Fruit fly (Drosophila melanogaster) whole organism, embryonic: ENCODE measurements around the gene CG43245.

ENCODE experiments used
- CG10654 ChIP-seq: fragments of 200-800 bp; sonication (Bioruptor generic); optimal IDR thresholded peaks from 2 replicates; lab custom pipeline; 2016; ENCODE audit warnings: missing biosample characterization, missing genetic modification characterization
- CG10979 ChIP-seq: fragments of 200-800 bp; sonication (Bioruptor generic); optimal IDR thresholded peaks from 2 replicates; lab custom pipeline; 2018; ENCODE audit warnings: missing biosample characterization, mild to moderate bottlenecking, missing genetic modification characterization, moderate library complexity
- CG11085 ChIP-seq: fragments of 200-800 bp; sonication (Bioruptor generic); IDR thresholded peaks from 2 replicates; pipeline ENCODE4 v1.3.6; 2022; ENCODE audit warnings: missing biosample characterization, missing genetic modification characterization
- CG12155 ChIP-seq: fragments of 200-800 bp; sonication (Bioruptor generic); optimal IDR thresholded peaks from 3 replicates; lab custom pipeline; 2016; ENCODE audit warnings: missing biosample characterization, missing genetic modification characterization
- CG1233 ChIP-seq: fragments of 200-800 bp; sonication (Bioruptor generic); optimal IDR thresholded peaks from 4 replicates; lab custom pipeline; 2018; ENCODE audit warnings: missing biosample characterization, mild to moderate bottlenecking, missing genetic modification characterization
- CG14441 ChIP-seq: fragments of 200-800 bp; sonication (Bioruptor generic); IDR thresholded peaks from 2 replicates; pipeline ENCODE4 v1.3.6; 2022; ENCODE audit warnings: missing biosample characterization, missing genetic modification characterization
- CG16779 ChIP-seq: fragments of 200-800 bp; sonication (Bioruptor generic); IDR thresholded peaks from 2 replicates; pipeline ENCODE4 v1.3.6; 2022; ENCODE audit warnings: missing biosample characterization, missing genetic modification characterization
- CG2116 ChIP-seq: fragments of 200-800 bp; sonication (Bioruptor generic); optimal IDR thresholded peaks from 3 replicates; lab custom pipeline; 2018; ENCODE audit warnings: missing biosample characterization, mild to moderate bottlenecking, missing genetic modification characterization
- CG2202 ChIP-seq: fragments of 200-800 bp; sonication (Bioruptor generic); optimal IDR thresholded peaks from 2 replicates; lab custom pipeline; 2018; ENCODE audit warnings: missing biosample characterization, mild to moderate bottlenecking, missing genetic modification characterization
- CG32772 ChIP-seq: fragments of 200-800 bp; sonication (Bioruptor generic); IDR thresholded peaks from 2 replicates; pipeline ENCODE4 v1.3.6; 2022; ENCODE audit warnings: missing biosample characterization, missing genetic modification characterization
- CG4820 ChIP-seq: fragments of 200-800 bp; sonication (Bioruptor generic); optimal IDR thresholded peaks from 3 replicates; lab custom pipeline; 2016; ENCODE audit warnings: missing biosample characterization, missing genetic modification characterization
- CG6254 ChIP-seq: fragments of 200-800 bp; sonication (Bioruptor generic); optimal IDR thresholded peaks from 3 replicates; lab custom pipeline; 2017; ENCODE audit warnings: mild to moderate bottlenecking, missing biosample characterization, missing genetic modification reagents, missing genetic modification characterization
- CG6689 ChIP-seq: fragments of 200-800 bp; sonication (Bioruptor generic); IDR thresholded peaks from 2 replicates; pipeline ENCODE4 v1.3.6; 2022; ENCODE audit warnings: missing biosample characterization, missing genetic modification characterization
- CG7987 ChIP-seq: fragments of 200-800 bp; sonication (Bioruptor generic); optimal IDR thresholded peaks from 2 replicates; lab custom pipeline; 2018; ENCODE audit warnings: missing biosample characterization, mild to moderate bottlenecking, missing genetic modification characterization, moderate library complexity
- CG9215 ChIP-seq: fragments of 200-800 bp; sonication (Bioruptor generic); IDR thresholded peaks from 2 replicates; pipeline ENCODE4 v1.3.6; 2022; ENCODE audit warnings: missing biosample characterization, missing genetic modification characterization
- CoRest ChIP-seq: fragments of 200-800 bp; sonication (Bioruptor generic); optimal IDR thresholded peaks from 3 replicates; lab custom pipeline; 2018; ENCODE audit warnings: missing biosample characterization, mild to moderate bottlenecking, missing genetic modification characterization, moderate library complexity
- D19A ChIP-seq: fragments of 200-800 bp; optimal IDR thresholded peaks from 3 replicates; lab custom pipeline; 2019; ENCODE audit warnings: missing biosample characterization, mild to moderate bottlenecking, missing genetic modification characterization, moderate library complexity
- Dbx ChIP-seq: fragments of 200-800 bp; sonication (Bioruptor generic); IDR thresholded peaks from 3 replicates; pipeline ENCODE4 v1.3.6; 2022; ENCODE audit warnings: missing biosample characterization, missing genetic modification characterization
- Dfd ChIP-seq, 2 experiments: fragments of >200 bp; optimal IDR thresholded peaks; 2 replicates each; lab custom pipeline; 2017; ENCODE audit warnings: missing biosample characterization in 2 of 2, missing genetic modification characterization in 2 of 2
- Dip3 ChIP-seq: fragments of 200-800 bp; sonication (Bioruptor generic); optimal IDR thresholded peaks from 3 replicates; lab custom pipeline; 2016; ENCODE audit warnings: missing biosample characterization, missing genetic modification characterization
- Doc3 ChIP-seq: fragments of 200-800 bp; sonication (Bioruptor generic); IDR thresholded peaks from 3 replicates; pipeline ENCODE4 v1.3.6; 2022; ENCODE audit warnings: missing biosample characterization, missing genetic modification characterization; ENCODE audit not compliant: partially characterized antibody
- Ets65A ChIP-seq: fragments of 200-800 bp; sonication (Bioruptor generic); peaks from one replicate; lab custom pipeline; 2016; ENCODE audit warnings: missing biosample characterization, missing genetic modification characterization
- Hr78 ChIP-seq, 2 experiments: fragments of 200-800 bp in 1 of 2; fragments of >200 bp in 1 of 2; sonication (Bioruptor generic) in 1 of 2; optimal IDR thresholded peaks; 2 replicates each; lab custom pipeline; 2017 to 2019; ENCODE audit warnings: missing biosample characterization in 2 of 2, missing genetic modification characterization in 2 of 2, mild to moderate bottlenecking in 1 of 2, moderate library complexity in 1 of 2
- MESR4 ChIP-seq: fragments of 200-800 bp; sonication (Bioruptor generic); optimal IDR thresholded peaks from 2 replicates; lab custom pipeline; 2018; ENCODE audit warnings: missing biosample characterization, mild to moderate bottlenecking, missing genetic modification characterization, moderate library complexity
- Ptx1 ChIP-seq: fragments of 200-800 bp; sonication (Bioruptor generic); IDR thresholded peaks from 2 replicates; pipeline ENCODE4 v1.3.6; 2022; ENCODE audit warnings: missing biosample characterization, missing genetic modification characterization
- Sry-δ ChIP-seq: fragments of 200-800 bp; sonication (Bioruptor generic); optimal IDR thresholded peaks from 2 replicates; lab custom pipeline; 2016; ENCODE audit warnings: missing biosample characterization, missing genetic modification characterization
- Usf ChIP-seq: fragments of 200-800 bp; sonication (Bioruptor generic); optimal IDR thresholded peaks from 2 replicates; lab custom pipeline; 2017; ENCODE audit warnings: missing genotype, missing biosample characterization, missing genetic modification characterization
- bcd ChIP-seq: fragments of 200-800 bp; sonication (Bioruptor generic); optimal IDR thresholded peaks from 2 replicates; lab custom pipeline; 2017; ENCODE audit warnings: missing biosample characterization, mild to moderate bottlenecking, missing genetic modification characterization
- bsh ChIP-seq, 2 experiments: fragments of 200-800 bp; sonication (Bioruptor generic); optimal IDR thresholded peaks; 2 replicates each; lab custom pipeline; 2017 to 2018; ENCODE audit warnings: mild to moderate bottlenecking in 2 of 2, missing biosample characterization in 2 of 2, missing genetic modification characterization in 2 of 2, moderate library complexity in 1 of 2
- chinmo ChIP-seq: fragments of 200-800 bp; sonication (Bioruptor generic); IDR thresholded peaks from 4 replicates; pipeline ENCODE4 v1.3.6; 2022; ENCODE audit warnings: missing biosample characterization, missing genetic modification characterization; ENCODE audit not compliant: partially characterized antibody
- crp ChIP-seq, 2 experiments: fragments of 200-800 bp; sonication (Bioruptor generic); optimal IDR thresholded peaks; 2 replicates in 1 of 2; 3 replicates in 1 of 2; lab custom pipeline; 2017; ENCODE audit warnings: missing biosample characterization in 2 of 2, missing genetic modification characterization in 2 of 2, mild to moderate bottlenecking in 1 of 2, moderate library complexity in 1 of 2
- da ChIP-seq: fragments of 200-800 bp; sonication (Bioruptor generic); optimal IDR thresholded peaks from 2 replicates; lab custom pipeline; 2016; ENCODE audit warnings: missing biosample characterization, missing genetic modification characterization
- dysf ChIP-seq: fragments of 200-800 bp; sonication (Bioruptor generic); IDR thresholded peaks from 3 replicates; pipeline ENCODE4 v1.3.6; 2022; ENCODE audit warnings: missing biosample characterization, missing genetic modification characterization
- fd102C ChIP-seq: fragments of 200-800 bp; sonication (Bioruptor generic); optimal IDR thresholded peaks from 2 replicates; lab custom pipeline; 2018; ENCODE audit warnings: missing biosample characterization, mild to moderate bottlenecking, missing genetic modification characterization, moderate library complexity
- fru ChIP-seq: fragments of >200 bp; optimal IDR thresholded peaks from 2 replicates; lab custom pipeline; 2017
- ind ChIP-seq: fragments of 200-800 bp; sonication (Bioruptor generic); optimal IDR thresholded peaks from 3 replicates; lab custom pipeline; 2016; ENCODE audit warnings: missing biosample characterization, missing genetic modification characterization
- nau ChIP-seq: fragments of 200-800 bp; sonication (Bioruptor generic); optimal IDR thresholded peaks from 3 replicates; lab custom pipeline; 2017; ENCODE audit warnings: missing biosample characterization, mild to moderate bottlenecking, missing genetic modification characterization, missing genetic modification reagents
- nerfin-2 ChIP-seq: fragments of 200-800 bp; sonication (Bioruptor generic); IDR thresholded peaks from 2 replicates; pipeline ENCODE4 v1.3.6; 2022; ENCODE audit warnings: missing biosample characterization, missing genetic modification characterization; ENCODE audit not compliant: partially characterized antibody
- oc ChIP-seq: fragments of 200-800 bp; sonication (Bioruptor generic); optimal IDR thresholded peaks from 2 replicates; lab custom pipeline; 2018; ENCODE audit warnings: missing biosample characterization, mild to moderate bottlenecking, missing genetic modification characterization, moderate library complexity
- odd ChIP-seq: fragments of 200-800 bp; sonication (Bioruptor generic); optimal IDR thresholded peaks from 2 replicates; lab custom pipeline; 2017; ENCODE audit warnings: missing biosample characterization, mild to moderate bottlenecking, missing genetic modification characterization
- ro ChIP-seq: fragments of 200-800 bp; sonication (Bioruptor generic); IDR thresholded peaks from 2 replicates; pipeline ENCODE4 v1.3.6; 2022; ENCODE audit warnings: missing biosample characterization, missing genetic modification characterization
- sd ChIP-seq: fragments of 200-800 bp; sonication (Bioruptor generic); optimal IDR thresholded peaks from 3 replicates; lab custom pipeline; 2018; ENCODE audit warnings: missing biosample characterization, mild to moderate bottlenecking, missing genetic modification characterization, moderate library complexity
- sisA ChIP-seq: fragments of 200-800 bp; sonication (Bioruptor generic); IDR thresholded peaks from 2 replicates; pipeline ENCODE4 v1.3.6; 2022; ENCODE audit warnings: missing biosample characterization, missing genetic modification characterization
- stwl ChIP-seq: fragments of 200-800 bp; sonication (Bioruptor generic); optimal IDR thresholded peaks from 3 replicates; lab custom pipeline; 2018; ENCODE audit warnings: missing biosample characterization, mild to moderate bottlenecking, missing genetic modification characterization, moderate library complexity
- tin ChIP-seq: fragments of 200-800 bp; sonication (Bioruptor generic); optimal IDR thresholded peaks from 3 replicates; lab custom pipeline; 2016; ENCODE audit warnings: missing biosample characterization, missing genetic modification characterization
- zfh1 ChIP-seq: fragments of 200-800 bp; sonication (Bioruptor generic); IDR thresholded peaks from 3 replicates; pipeline ENCODE4 v1.3.6; 2022; ENCODE audit warnings: missing biosample characterization, missing genetic modification characterization
- zfh2 ChIP-seq: fragments of 200-800 bp; sonication (Bioruptor generic); optimal IDR thresholded peaks from 2 replicates; lab custom pipeline; 2016; ENCODE audit warnings: missing biosample characterization, missing genetic modification characterization

Gene CG43245

DNA sequence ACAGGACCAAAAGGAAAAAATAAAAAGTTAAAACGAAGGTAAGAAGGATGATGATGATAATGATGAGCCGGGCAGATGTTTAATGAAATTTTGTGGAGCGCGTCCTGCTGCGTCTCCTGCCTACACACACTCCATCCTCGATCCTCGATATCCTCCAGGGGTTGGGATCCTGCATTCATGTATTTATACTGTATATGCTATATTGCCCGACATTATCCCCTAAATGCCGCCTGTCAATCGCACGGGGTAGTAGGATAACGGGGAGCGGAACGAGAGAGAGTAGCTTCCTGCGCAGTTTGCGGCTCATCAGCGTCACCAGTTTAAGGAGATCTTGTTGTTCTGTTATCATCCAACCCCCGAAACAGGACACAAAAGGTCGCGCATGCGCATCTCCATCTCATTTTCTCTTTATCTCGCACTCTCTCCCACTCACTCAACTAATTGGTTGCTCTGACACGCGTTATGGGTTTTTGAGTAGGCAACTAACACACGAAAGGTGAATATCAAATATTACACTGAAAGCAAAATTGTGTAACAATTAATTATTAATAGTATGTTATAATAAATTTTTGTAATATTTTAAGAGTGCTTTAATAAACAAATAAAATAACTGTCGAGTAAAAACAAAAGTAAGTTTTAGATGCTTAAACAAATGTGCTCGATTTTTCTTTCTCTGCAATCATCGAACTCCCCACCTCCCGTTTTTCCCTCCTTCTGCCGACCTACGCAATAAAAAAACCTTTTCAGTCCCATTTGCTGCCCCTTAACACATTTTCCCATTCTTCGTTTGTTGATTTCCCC is 2.3 kb upstream of the CG43245 start (continued):
- TF ChIP-seq sisA (GFP tag; lab: Robert Waterston, UW) (peak; percentile 84), fru (lab: Kevin White, UChicago) (no peak), zfh2 (GFP tag; lab: Kevin White, UChicago) (no peak), stwl (tag; lab: Kevin White, UChicago) (peak; percentile 84), CG2202 (tag; lab: Kevin White, UChicago) (peak; percentile 98), odd (GFP tag; lab: Kevin White, UChicago) (peak; percentile 75), CG4820 (peak; percentile 92), nerfin-2 (GFP tag; lab: Robert Waterston, UW) (no peak), CG16779 (no peak), CG10979 (tag; lab: Kevin White, UChicago) (peak; percentile 99), CG7987 (GFP tag; lab: Kevin White, UChicago) (no peak), MESR4 (GFP tag; lab: Kevin White, UChicago) (peak; percentile 8), da (no peak), Ptx1 (GFP tag; lab: Robert Waterston, UW) (peak; percentile 81), sd (tag; lab: Kevin White, UChicago) (peak; percentile 27), Hr78 (GFP tag; optimal IDR thresholded peaks at IDR 0.05; lab: Kevin White, UChicago) (peak in 1 of 2 experiments; percentile 90), CG9215 (GFP tag; lab: Robert Waterston, UW) (peak; percentile 62), CG12155 (GFP tag; lab: Kevin White, UChicago) (peak; percentile 79), CG1233 (GFP tag; lab: Kevin White, UChicago) (peak; percentile 88), crp (GFP tag; optimal IDR thresholded peaks at IDR 0.05; lab: Kevin White, UChicago) (peak in 1 of 2 experiments; percentile 34), CG11085 (peak; percentile 45; the same call in 1 of the 2 replicates)
- TF ChIP-seq, all 482 proteins: peak for 346

DNA sequence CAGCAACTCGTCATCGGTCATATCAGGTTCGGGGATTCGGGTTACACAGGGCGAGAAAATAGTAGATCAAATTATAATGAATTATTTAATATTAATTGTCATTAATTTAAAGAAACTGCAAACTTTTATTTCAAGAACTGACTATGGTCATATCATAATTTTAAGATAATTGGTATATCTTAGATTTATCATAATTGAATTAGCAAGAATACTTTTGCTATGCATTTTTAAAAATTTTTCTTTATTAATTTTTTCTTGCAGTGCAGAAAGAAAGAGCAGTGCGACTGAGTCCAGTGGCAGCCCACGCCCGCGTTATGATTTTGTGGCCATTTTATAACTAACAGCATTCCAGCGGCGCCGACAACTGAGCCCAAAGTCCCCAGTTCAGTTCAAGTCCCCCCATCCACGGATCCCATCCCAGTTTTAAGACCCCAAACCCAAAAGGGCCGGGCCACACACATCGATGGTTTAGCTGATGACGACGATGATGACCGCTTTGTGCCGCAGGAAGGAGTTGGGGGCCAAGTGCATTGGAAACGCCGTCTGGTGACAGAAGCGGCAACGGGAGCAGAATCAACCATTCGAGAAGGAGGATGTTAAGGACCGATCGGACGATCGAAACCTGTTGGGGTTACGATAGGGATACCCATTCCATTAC is 931 bp downstream of the CG43245 start:
- TF ChIP-seq CG6254 (GFP tag; lab: Kevin White, UChicago) (peak; percentile 75), CG14441 (GFP tag; lab: Robert Waterston, UW) (no peak), CG10654 (peak; percentile 8), oc (tag; lab: Kevin White, UChicago) (peak; percentile 54), bsh (GFP tag; optimal IDR thresholded peaks at IDR 0.05; lab: Kevin White, UChicago) (peak in 1 of 2 experiments; percentile 91), Doc3 (no peak), CG2116 (GFP tag; lab: Kevin White, UChicago) (peak; percentile 12), Ets65A (GFP tag; lab: Kevin White, UChicago) (peak; percentile 57), tin (GFP tag; lab: Kevin White, UChicago) (peak; percentile 57), zfh1 (GFP tag; lab: Robert Waterston, UW) (peak; percentile 56; the same call in 1 of the 3 replicates), Dip3 (no peak), ro (no peak; the same call in 1 of the 2 replicates), chinmo (GFP tag; lab: Robert Waterston, UW) (no peak), ind (GFP tag; lab: Kevin White, UChicago) (peak; percentile 26), Dfd (GFP tag; optimal IDR thresholded peaks at IDR 0.05; lab: Kevin White, UChicago) (no peak), CG6689 (peak; percentile 80), D19A (tag; lab: Kevin White, UChicago) (peak; percentile 81), dysf (GFP tag; lab: Robert Waterston, UW) (peak; percentile 50; the same call in 1 of the 3 replicates), bcd (GFP tag; lab: Kevin White, UChicago) (peak; percentile 56), CG32772 (GFP tag; lab: Robert Waterston, UW) (peak; percentile 48; the same call in 1 of the 2 replicates), Dbx (GFP tag; lab: Robert Waterston, UW) (no peak), Usf (GFP tag; lab: Kevin White, UChicago) (peak; percentile 52), nau (GFP tag; lab: Kevin White, UChicago) (no peak), CoRest (tag; lab: Kevin White, UChicago) (peak; percentile 80), Sry-δ (no peak), fd102C (GFP tag; lab: Kevin White, UChicago) (no peak)
